Worm (Caenorhabditis elegans): Measurements from ENCODE around the gene ptp-2.

DNA sequence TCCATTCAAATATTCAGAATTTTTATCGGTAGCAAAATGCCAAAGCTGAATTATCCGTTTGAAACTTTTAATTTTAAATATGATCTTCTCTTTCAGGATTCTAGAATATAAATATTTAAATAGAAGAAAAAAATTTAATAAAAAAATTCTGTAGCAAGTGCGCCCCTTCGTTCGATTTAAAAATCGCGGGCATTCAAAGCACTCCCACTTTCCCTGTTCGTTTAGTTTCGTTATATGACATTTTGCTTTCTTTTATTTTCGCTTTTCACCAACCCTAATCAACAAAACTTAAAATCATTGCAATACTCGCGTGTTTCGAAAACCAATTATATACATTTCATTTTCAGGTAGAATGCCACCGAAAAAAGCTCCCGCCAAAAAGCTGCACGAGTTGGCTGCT is 3.2 kb downstream of the ptp-2 start, which contains the start of gene vrk-1:
- TF ChIP-seq mes-2 (tag; optimal IDR thresholded peaks at IDR 0.05; ENCODE audit: poor library complexity, severe bottlenecking): peak; percentile 24
- TF ChIP-seq sdz-12 (GFP tag; optimal IDR thresholded peaks at IDR 0.05): no peak
- TF ChIP-seq fos-1 (tag; optimal IDR thresholded peaks at IDR 0.05): no peak
- no peak for TF ChIP-seq mdl-1 (tag; optimal IDR thresholded peaks at IDR 0.05)
- TF ChIP-seq lin-39 (tag; optimal IDR thresholded peaks at IDR 0.05): no peak
- no peak for TF ChIP-seq hif-1 (tag; optimal IDR thresholded peaks at IDR 0.05)
- no peak for TF ChIP-seq nhr-76 (tag; optimal IDR thresholded peaks at IDR 0.05)
- TF ChIP-seq lsy-2 (tag; optimal IDR thresholded peaks at IDR 0.05): peak in 1 of 2 experiments; percentile 25
- no peak for TF ChIP-seq dmd-6 (GFP tag; IDR thresholded peaks at IDR 0.05)
- no peak for TF ChIP-seq mep-1 (tag; optimal IDR thresholded peaks at IDR 0.05)
- no peak for TF ChIP-seq lin-15B (tag; optimal IDR thresholded peaks at IDR 0.05)
- TF ChIP-seq aly-2 (tag; optimal IDR thresholded peaks at IDR 0.05): no peak
- no peak for TF ChIP-seq jun-1 (tag; optimal IDR thresholded peaks at IDR 0.05)
- no peak for TF ChIP-seq zfp-2 (tag; optimal IDR thresholded peaks at IDR 0.05)
